Worm (Caenorhabditis elegans) whole organism, L4/young adult: ENCODE results near the gene C54F6.5.

Experiments used
- W03F9.2 ChIP-seq: fragments of 150-350 bp; optimal IDR thresholded peaks from 2 replicates; lab custom pipeline; 2014; ENCODE audit warnings: missing biosample characterization, missing genetic modification characterization
- dao-5 ChIP-seq: sonication (generic microtip); optimal IDR thresholded peaks from 2 replicates; lab custom pipeline; 2016; ENCODE audit warnings: missing genotype, missing genetic modification characterization, moderate library complexity, missing compliant biosample characterization

DNA sequence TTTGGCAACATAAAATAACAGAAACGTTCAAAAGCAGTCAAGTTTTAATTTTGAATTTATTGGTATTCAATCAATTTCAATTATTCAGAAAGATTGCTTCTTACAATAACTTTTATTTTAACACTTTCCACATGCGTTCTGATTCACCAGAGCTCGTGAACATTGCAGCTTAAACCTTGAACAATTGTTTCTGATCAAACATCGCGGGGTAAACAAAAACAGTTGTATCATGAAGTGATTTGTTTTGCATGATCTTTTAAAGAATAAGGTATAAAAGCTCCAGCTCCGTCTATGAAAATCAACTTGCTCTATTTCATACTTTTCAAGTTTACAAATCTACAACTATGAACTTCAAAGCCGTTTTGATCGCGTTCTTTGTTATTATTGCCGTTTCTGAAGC lies 5.5 kb upstream of the C54F6.5 start, which contains the start of gene C54F6.6:
- TF ChIP-seq dao-5 (tag; lab: Kevin White, UChicago) (no peak), W03F9.2 (tag; lab: Kevin White, UChicago) (no peak)
